Worm (Caenorhabditis elegans) whole organism, L3 larva: ENCODE results near the gene ift-81.

ENCODE experiments used
- R02D3.7 ChIP-seq: fragments of 150-350 bp; optimal IDR thresholded peaks from 2 replicates; lab custom pipeline; 2014; ENCODE audit warnings: missing biosample characterization, missing genetic modification characterization
- ZK546.5 ChIP-seq: sonication (generic microtip); optimal IDR thresholded peaks from 2 replicates; lab custom pipeline; 2017; ENCODE audit warnings: missing biosample characterization, missing genetic modification characterization
- aly-2 ChIP-seq: fragments of 150-350 bp; optimal IDR thresholded peaks from 2 replicates; lab custom pipeline; 2014; ENCODE audit warnings: missing biosample characterization, missing genetic modification characterization
- ama-1 ChIP-seq: fragments of 150-350 bp; optimal IDR thresholded peaks from 2 replicates; lab custom pipeline; 2018
- ceh-16 ChIP-seq: sonication (generic microtip); optimal IDR thresholded peaks from 2 replicates; lab custom pipeline; 2017; ENCODE audit warnings: missing biosample characterization, missing genetic modification characterization
- daf-12 ChIP-seq: fragments of 150-350 bp; optimal IDR thresholded peaks from 2 replicates; lab custom pipeline; 2014; ENCODE audit warnings: missing biosample characterization, missing genetic modification reagents, missing genetic modification characterization
- egl-5 ChIP-seq: fragments of 150-350 bp; optimal IDR thresholded peaks from 2 replicates; lab custom pipeline; 2017; ENCODE audit warnings: missing biosample characterization, missing genetic modification reagents, missing genetic modification characterization, inconsistent platforms
- elt-1 ChIP-seq: fragments of 150-350 bp; optimal IDR thresholded peaks from 2 replicates; lab custom pipeline; 2014; ENCODE audit warnings: missing biosample characterization, missing genetic modification characterization
- elt-2 ChIP-seq: sonication (generic microtip); optimal IDR thresholded peaks from 2 replicates; lab custom pipeline; 2016; ENCODE audit warnings: missing genetic modification reagents, mild to moderate bottlenecking, missing genetic modification characterization, missing compliant biosample characterization
- elt-3 ChIP-seq, 3 experiments: fragments of 150-350 bp in 1 of 3; sonication (generic microtip) in 2 of 3; optimal IDR thresholded peaks; 2 replicates in 2 of 3; 4 replicates in 1 of 3; lab custom pipeline; 2014 to 2017; ENCODE audit warnings: missing biosample characterization in 3 of 3, missing genetic modification characterization in 3 of 3
- eor-1 ChIP-seq, 2 experiments: fragments of 150-350 bp; optimal IDR thresholded peaks; 2 replicates each; lab custom pipeline; 2014 to 2018; ENCODE audit warnings: missing biosample characterization in 2 of 2, missing genetic modification characterization in 2 of 2
- fkh-2 ChIP-seq: fragments of 150-350 bp; optimal IDR thresholded peaks from 2 replicates; lab custom pipeline; 2014; ENCODE audit warnings: missing biosample characterization, missing genetic modification reagents, missing genetic modification characterization
- hmg-11 ChIP-seq: sonication (generic microtip); optimal IDR thresholded peaks from 2 replicates; lab custom pipeline; 2016; ENCODE audit warnings: missing genetic modification characterization, missing compliant biosample characterization
- lin-15B ChIP-seq: fragments of 150-350 bp; optimal IDR thresholded peaks from 2 replicates; lab custom pipeline; 2014; ENCODE audit warnings: missing biosample characterization, missing genetic modification characterization
- lsy-12 ChIP-seq: sonication (generic microtip); optimal IDR thresholded peaks from 2 replicates; lab custom pipeline; 2016; ENCODE audit warnings: mild to moderate bottlenecking, missing genetic modification characterization, missing compliant biosample characterization
- mdl-1 ChIP-seq: fragments of 150-350 bp; optimal IDR thresholded peaks from 2 replicates; lab custom pipeline; 2014; ENCODE audit warnings: missing biosample characterization, missing genetic modification characterization
- mml-1 ChIP-seq: fragments of 150-350 bp; sonication (generic microtip); optimal IDR thresholded peaks from 3 replicates; lab custom pipeline; 2014; ENCODE audit warnings: missing biosample characterization, missing genetic modification characterization
- nfya-1 ChIP-seq: sonication (generic microtip); optimal IDR thresholded peaks from 2 replicates; lab custom pipeline; 2017; ENCODE audit warnings: missing genetic modification characterization, mild to moderate bottlenecking, missing compliant biosample characterization, antibody characterized with exemption, moderate library complexity; ENCODE audit not compliant: insufficient read depth
- nhr-12 ChIP-seq: fragments of 150-350 bp; optimal IDR thresholded peaks from 2 replicates; lab custom pipeline; 2014; ENCODE audit warnings: missing biosample characterization, missing genetic modification characterization
- nhr-23 ChIP-seq: fragments of 150-350 bp; optimal IDR thresholded peaks from 2 replicates; lab custom pipeline; 2014; ENCODE audit warnings: missing biosample characterization, missing genetic modification reagents, missing genetic modification characterization
- nhr-237 ChIP-seq: fragments of 150-350 bp; optimal IDR thresholded peaks from 2 replicates; lab custom pipeline; 2014; ENCODE audit warnings: missing biosample characterization, missing genetic modification characterization
- nhr-25 ChIP-seq: sonication (generic microtip); optimal IDR thresholded peaks from 2 replicates; lab custom pipeline; 2017; ENCODE audit warnings: missing biosample characterization, missing genetic modification characterization
- nhr-28 ChIP-seq: fragments of 150-350 bp; optimal IDR thresholded peaks from 2 replicates; lab custom pipeline; 2014; ENCODE audit warnings: missing biosample characterization, missing genetic modification characterization
- nhr-43 ChIP-seq: sonication (generic microtip); optimal IDR thresholded peaks from 2 replicates; lab custom pipeline; 2016; ENCODE audit warnings: mild to moderate bottlenecking, missing genetic modification characterization, missing compliant biosample characterization; ENCODE audit not compliant: poor library complexity, severe bottlenecking
- nhr-76 ChIP-seq: fragments of 150-350 bp; sonication (generic microtip); optimal IDR thresholded peaks from 5 replicates; lab custom pipeline; 2014; ENCODE audit warnings: missing biosample characterization, missing genetic modification characterization
- pha-4 ChIP-seq: fragments of 150-350 bp; optimal IDR thresholded peaks from 2 replicates; lab custom pipeline; 2014; ENCODE audit warnings: missing biosample characterization, missing genetic modification reagents, missing genetic modification characterization
- tbx-2 ChIP-seq: sonication (generic microtip); optimal IDR thresholded peaks from 2 replicates; lab custom pipeline; 2016; ENCODE audit warnings: mild to moderate bottlenecking, missing genetic modification characterization, missing compliant biosample characterization
- unc-39 ChIP-seq: sonication (generic microtip); optimal IDR thresholded peaks from 4 replicates; lab custom pipeline; 2017; ENCODE audit warnings: missing biosample characterization, missing genetic modification characterization
- unc-62 ChIP-seq: fragments of 150-350 bp; sonication (generic microtip); optimal IDR thresholded peaks from 4 replicates; lab custom pipeline; 2014; ENCODE audit warnings: missing biosample characterization, missing genetic modification reagents, missing genetic modification characterization
- zag-1 ChIP-seq: fragments of 150-350 bp; optimal IDR thresholded peaks from 2 replicates; lab custom pipeline; 2014; ENCODE audit warnings: missing biosample characterization, missing genetic modification characterization
- ztf-11 ChIP-seq: fragments of 150-350 bp; optimal IDR thresholded peaks from 2 replicates; lab custom pipeline; 2014; ENCODE audit warnings: missing biosample characterization, missing genetic modification characterization

The ift-81 gene

DNA sequence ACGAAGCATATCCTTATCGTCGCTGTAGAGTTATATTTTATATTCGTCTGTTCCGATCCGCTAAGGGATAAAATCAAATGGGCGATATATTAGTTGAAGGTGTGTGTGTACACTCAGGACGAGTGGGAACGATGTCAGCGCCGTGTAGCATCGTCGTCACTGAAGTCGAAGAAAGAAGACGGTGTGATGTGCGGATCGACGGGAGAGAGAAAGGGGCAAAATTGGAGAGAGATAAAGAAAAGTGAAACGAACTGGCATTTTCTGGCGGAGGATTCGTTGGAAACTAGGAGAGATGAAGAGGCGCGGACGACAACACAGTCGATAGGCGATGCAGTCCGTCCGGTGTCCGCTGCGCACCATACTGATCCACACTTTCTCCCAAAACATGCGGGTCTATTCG lies 39.6 kb downstream of the ift-81 start, which contains the start of gene C26B9.3:
C26B9.3 (plus strand) TSS at position 343 of the 400 bp plus-strand sequence.
- TF ChIP-seq nhr-25 (tag; lab: Kevin White, UChicago) = peak; percentile 40
- TF ChIP-seq zag-1 = no peak
- peak; percentile 18 for TF ChIP-seq hmg-11 (tag; lab: Kevin White, UChicago)
- peak; percentile 51 for TF ChIP-seq nhr-23 (tag; lab: Kevin White, UChicago)

DNA sequence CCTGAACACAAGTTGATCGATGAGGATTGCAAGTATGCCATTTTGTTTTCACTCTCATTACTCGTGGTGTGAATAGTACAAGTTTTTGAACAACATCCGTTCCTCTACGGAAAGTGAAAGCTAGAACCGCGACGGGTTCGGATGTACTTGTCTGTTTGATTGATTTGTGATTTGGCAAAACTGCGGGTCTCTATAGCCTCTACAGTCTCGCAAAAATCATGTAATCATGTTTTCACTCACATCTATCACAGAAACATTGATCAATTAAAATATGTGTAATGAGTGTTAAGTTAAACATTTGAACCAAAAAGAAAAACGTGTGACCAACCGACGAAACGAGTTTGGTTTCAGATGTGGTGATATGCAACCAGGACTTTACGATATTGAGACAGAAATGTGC lies 41.0 kb downstream of the ift-81 start:
- TF ChIP-seq R02D3.7 (tag; lab: Kevin White, UChicago) (no peak), nhr-25 (tag; lab: Kevin White, UChicago) (peak; percentile 90), elt-3 (tag; optimal IDR thresholded peaks at IDR 0.05; lab: Kevin White, UChicago) (peak in 1 of 3 experiments; percentile 62), nhr-43 (tag; lab: Kevin White, UChicago) (peak; percentile 36), unc-62 (GFP tag; lab: Kevin White, UChicago) (peak; percentile 88), nhr-28 (no peak)

- TF ChIP-seq ZK546.5 (tag; lab: Kevin White, UChicago) (no peak), unc-62 (GFP tag; lab: Kevin White, UChicago) (no peak), unc-39 (tag; lab: Kevin White, UChicago) (no peak), nhr-43 (tag; lab: Kevin White, UChicago) (no peak), egl-5 (tag; lab: Kevin White, UChicago) (no peak), elt-1 (no peak), lin-15B (tag; lab: Kevin White, UChicago) (no peak), aly-2 (no peak), mml-1 (tag; lab: Kevin White, UChicago) (no peak), nfya-1 (tag; lab: Kevin White, UChicago) (no peak)
Observed at ce11 chrX:5339889-5340288, 41.5 kb downstream of the ift-81 start, which contains the start of gene C26B9.2. Gene C26B9.2 (plus strand): TSS chrX:5340189.

DNA sequence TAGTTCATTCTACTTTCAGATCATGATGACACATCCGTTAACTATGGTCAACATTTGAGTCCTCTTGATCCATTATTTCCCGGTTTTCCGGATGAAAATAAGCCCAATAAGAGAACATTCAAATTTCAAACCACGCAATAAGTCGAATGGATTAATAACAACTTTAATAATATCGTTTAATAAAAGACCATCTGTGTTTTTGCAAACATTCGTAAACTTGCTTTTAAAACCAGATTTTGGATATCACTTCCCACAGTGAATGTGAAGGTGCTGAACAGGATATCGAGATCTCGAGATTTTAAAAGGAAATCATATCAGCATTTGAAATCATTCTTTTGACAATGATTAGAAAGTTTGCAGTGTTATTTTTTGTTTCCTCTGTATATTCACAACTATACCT lies 43.6 kb downstream of the ift-81 start, which contains the start of gene C26B9.7:
C26B9.7 (plus strand) TSS at position 301 of the 400 bp plus-strand sequence.
- TF ChIP-seq tbx-2 (tag; lab: Kevin White, UChicago) = no peak
- no peak for TF ChIP-seq eor-1 (tag; optimal IDR thresholded peaks at IDR 0.05; lab: Kevin White, UChicago)
- no peak for TF ChIP-seq ceh-16 (tag; lab: Kevin White, UChicago)
- TF ChIP-seq unc-62 (GFP tag; lab: Kevin White, UChicago) = no peak
- TF ChIP-seq mdl-1 (tag; lab: Kevin White, UChicago) = no peak
- no peak for TF ChIP-seq lsy-12 (tag; lab: Kevin White, UChicago)
- no peak for TF ChIP-seq nhr-12 (tag; lab: Kevin White, UChicago)

ce11 chrX:5344287-5344686 lies 45.9 kb downstream of the ift-81 start, which contains the start of gene C26B9.1:
Gene C26B9.1 (plus strand): TSS chrX:5344587.
- TF ChIP-seq pha-4 (tag; lab: Kevin White, UChicago) (peak; percentile 35), nhr-237 (no peak)

DNA sequence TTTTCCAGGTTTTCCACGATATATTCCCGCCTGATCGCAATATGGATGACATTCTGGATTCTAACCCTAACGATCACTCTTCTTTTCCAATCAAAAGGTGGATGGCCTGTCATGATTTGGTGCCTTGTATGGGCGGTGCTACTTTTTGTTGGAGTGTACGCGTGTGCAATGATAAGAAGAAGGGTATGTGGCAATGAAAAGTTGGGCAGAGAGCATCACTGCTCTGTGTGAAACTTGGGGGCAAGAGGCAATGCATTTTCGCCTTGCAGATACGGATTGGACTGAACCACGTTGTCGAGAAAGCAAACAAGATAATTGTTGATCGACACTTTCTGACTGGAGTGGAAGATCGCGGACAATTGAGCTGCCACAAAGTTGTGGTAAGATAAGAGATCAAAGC lies 47.9 kb downstream of the ift-81 start:
- peak; percentile 64 for TF ChIP-seq elt-2 (tag; lab: Kevin White, UChicago)
- TF ChIP-seq ztf-11 (tag; lab: Kevin White, UChicago) = no peak

ce11 chrX:5347856-5348255 lies 49.5 kb downstream of the ift-81 start:
- TF ChIP-seq nhr-12 (tag; lab: Kevin White, UChicago) (no peak), elt-3 (tag; optimal IDR thresholded peaks at IDR 0.05; lab: Kevin White, UChicago) (no peak), mdl-1 (tag; lab: Kevin White, UChicago) (no peak), hmg-11 (tag; lab: Kevin White, UChicago) (no peak), nhr-25 (tag; lab: Kevin White, UChicago) (no peak), fkh-2 (tag; lab: Kevin White, UChicago) (no peak), nhr-76 (no peak), ama-1 (lab: Kevin White, UChicago) (no peak), elt-2 (tag; lab: Kevin White, UChicago) (no peak), egl-5 (tag; lab: Kevin White, UChicago) (no peak), daf-12 (tag; lab: Kevin White, UChicago) (no peak), tbx-2 (tag; lab: Kevin White, UChicago) (no peak)
